Fruit fly (Drosophila melanogaster): Measurements from ENCODE around the gene cad.

dm6 chr2L:20780768-20781167, 10.2 kb downstream of the cad start:
- TF ChIP-seq ovo (GFP tag; optimal IDR thresholded peaks at IDR 0.05) (peak; percentile 39), CG1620 (GFP tag; optimal IDR thresholded peaks at IDR 0.05) (peak; percentile 21), kay (GFP tag; ENCODE audit: borderline replicate concordance) (peak; percentile 69), CG7101 (tag; optimal IDR thresholded peaks at IDR 0.05) (peak; percentile 72), cic (GFP tag; optimal IDR thresholded peaks at IDR 0.05) (peak; percentile 82), Clk (GFP tag; optimal IDR thresholded peaks at IDR 0.05) (peak; percentile 45), CG11617 (GFP tag; optimal IDR thresholded peaks at IDR 0.05) (peak; percentile 64), cnc (optimal IDR thresholded peaks at IDR 0.05) (no peak)
